Fruit fly (Drosophila melanogaster) whole organism: ENCODE results near the gene CAH4.

ENCODE experiments used
- CG8478 ChIP-seq: fragments of >200 bp; optimal IDR thresholded peaks from 2 replicates; lab custom pipeline; 2018; ENCODE audit warnings: inconsistent platforms
- EcR ChIP-seq, 2 experiments: fragments of >200 bp; optimal IDR thresholded peaks; 2 replicates each; lab custom pipeline; 2017; ENCODE audit warnings: missing biosample characterization in 2 of 2, missing genetic modification characterization in 2 of 2, missing genetic modification reagents in 2 of 2
- pan ChIP-seq: fragments of >200 bp; optimal IDR thresholded peaks from 2 replicates; lab custom pipeline; 2017
- usp ChIP-seq: fragments of >200 bp; optimal IDR thresholded peaks from 2 replicates; lab custom pipeline; 2017; ENCODE audit warnings: missing biosample characterization, missing genetic modification characterization, mixed read lengths

dm6 chr3R:24857459-24857858 is at the start of gene CAH4:
- TF ChIP-seq usp (GFP tag; lab: Kevin White, UChicago) (no peak), pan (lab: Kevin White, UChicago) (no peak), CG8478 (lab: Kevin White, UChicago) (no peak), EcR (GFP tag; optimal IDR thresholded peaks at IDR 0.05; lab: Kevin White, UChicago) (no peak)
